Worm (Caenorhabditis elegans): ENCODE results near the gene clec-151.

ce11 chrIII:4677466-4677865, 49.2 kb downstream of the clec-151 start, which contains the start of gene srg-10:
- TF ChIP-seq syd-9 (tag; optimal IDR thresholded peaks at IDR 0.05) (no peak), ceh-24 (tag; optimal IDR thresholded peaks at IDR 0.05) (no peak), dmd-4 (tag; optimal IDR thresholded peaks at IDR 0.05; ENCODE audit: borderline replicate concordance) (no peak), hlh-6 (tag; optimal IDR thresholded peaks at IDR 0.05) (no peak), unc-55 (GFP tag; optimal IDR thresholded peaks at IDR 0.05) (no peak), ceh-48 (tag; optimal IDR thresholded peaks at IDR 0.05) (no peak), sox-2 (GFP tag; IDR thresholded peaks at IDR 0.05) (no peak), zip-5 (tag; optimal IDR thresholded peaks at IDR 0.05) (no peak)
